Fruit fly (Drosophila melanogaster) whole organism, embryonic: ENCODE data around the gene CG18265.

Source experiments
- B-H2 ChIP-seq: fragments of 200-800 bp; sonication (Bioruptor generic); optimal IDR thresholded peaks from 2 replicates; lab custom pipeline; 2018; ENCODE audit warnings: missing biosample characterization, mild to moderate bottlenecking, missing genetic modification characterization
- CG10543 ChIP-seq: fragments of 200-800 bp; sonication (Bioruptor generic); optimal IDR thresholded peaks from 3 replicates; lab custom pipeline; 2017; ENCODE audit warnings: missing biosample characterization, mild to moderate bottlenecking, missing genetic modification characterization, moderate library complexity
- CG10959 ChIP-seq: fragments of 200-800 bp; sonication (Bioruptor generic); IDR thresholded peaks from 2 replicates; pipeline ENCODE4 v1.3.6; 2022; ENCODE audit warnings: missing biosample characterization, missing genetic modification characterization
- CG11723 ChIP-seq: fragments of 200-800 bp; sonication (Bioruptor generic); optimal IDR thresholded peaks from 2 replicates; lab custom pipeline; 2017; ENCODE audit warnings: missing biosample characterization, mild to moderate bottlenecking, missing genetic modification characterization
- CG12942 ChIP-seq: fragments of 200-800 bp; sonication (Bioruptor generic); optimal IDR thresholded peaks from 3 replicates; lab custom pipeline; 2016; ENCODE audit warnings: missing biosample characterization, missing genetic modification characterization
- CG13287 ChIP-seq: fragments of 200-800 bp; sonication (Bioruptor generic); IDR thresholded peaks from 2 replicates; pipeline ENCODE4 v1.3.6; 2022; ENCODE audit warnings: missing biosample characterization, missing genetic modification characterization; ENCODE audit not compliant: partially characterized antibody
- CG13296 ChIP-seq: fragments of 200-800 bp; sonication (Bioruptor generic); optimal IDR thresholded peaks from 3 replicates; lab custom pipeline; 2018; ENCODE audit warnings: missing biosample characterization, mild to moderate bottlenecking, missing genetic modification characterization
- CG16815 ChIP-seq: fragments of 200-800 bp; sonication (Bioruptor generic); optimal IDR thresholded peaks from 3 replicates; lab custom pipeline; 2017; ENCODE audit warnings: missing biosample characterization, mild to moderate bottlenecking, missing genetic modification characterization
- CG17186 ChIP-seq: fragments of 200-800 bp; sonication (Bioruptor generic); optimal IDR thresholded peaks from 3 replicates; lab custom pipeline; 2017; ENCODE audit warnings: missing biosample characterization, missing genetic modification reagents, missing genetic modification characterization
- CG2129 ChIP-seq: fragments of 200-800 bp; sonication (Bioruptor generic); IDR thresholded peaks from 2 replicates; pipeline ENCODE4 v1.3.6; 2022; ENCODE audit warnings: missing biosample characterization, missing genetic modification characterization; ENCODE audit not compliant: partially characterized antibody
- CG32772 ChIP-seq: fragments of 200-800 bp; sonication (Bioruptor generic); IDR thresholded peaks from 2 replicates; pipeline ENCODE4 v1.3.6; 2022; ENCODE audit warnings: missing biosample characterization, missing genetic modification characterization
- CG34376 ChIP-seq: fragments of 200-800 bp; sonication (Bioruptor generic); optimal IDR thresholded peaks from 2 replicates; lab custom pipeline; 2018; ENCODE audit warnings: missing biosample characterization, mild to moderate bottlenecking, missing genetic modification characterization
- CG4328 ChIP-seq: fragments of 200-800 bp; sonication (Bioruptor generic); optimal IDR thresholded peaks from 3 replicates; lab custom pipeline; 2017; ENCODE audit warnings: missing biosample characterization, missing genetic modification reagents, missing genetic modification characterization
- CG4360 ChIP-seq: fragments of 200-800 bp; sonication (Bioruptor generic); IDR thresholded peaks from 2 replicates; pipeline ENCODE4 v1.3.6; 2022; ENCODE audit warnings: missing biosample characterization, missing genetic modification characterization
- CG6683 ChIP-seq: fragments of 200-800 bp; sonication (Bioruptor generic); optimal IDR thresholded peaks from 2 replicates; lab custom pipeline; 2017; ENCODE audit warnings: missing biosample characterization, mild to moderate bottlenecking, missing genetic modification characterization, missing genetic modification reagents
- CG6765 ChIP-seq: fragments of 200-800 bp; sonication (Bioruptor generic); optimal IDR thresholded peaks from 3 replicates; lab custom pipeline; 2017; ENCODE audit warnings: missing biosample characterization, mild to moderate bottlenecking, missing genetic modification characterization
- CG7963 ChIP-seq: fragments of 200-800 bp; sonication (Bioruptor generic); IDR thresholded peaks from 3 replicates; pipeline ENCODE4 v1.3.6; 2022; ENCODE audit warnings: missing biosample characterization, missing genetic modification characterization; ENCODE audit not compliant: partially characterized antibody
- CG8290 ChIP-seq, 3 experiments: fragments of 200-800 bp; sonication (Bioruptor generic); optimal IDR thresholded peaks; 2 replicates each; lab custom pipeline; 2016 to 2019; ENCODE audit warnings: missing biosample characterization in 3 of 3, missing genetic modification characterization in 3 of 3, mild to moderate bottlenecking in 2 of 3, moderate library complexity in 1 of 3
- CG8478 ChIP-seq: fragments of >200 bp; optimal IDR thresholded peaks from 2 replicates; lab custom pipeline; 2018
- CG9609 ChIP-seq: fragments of 200-800 bp; sonication (Bioruptor generic); optimal IDR thresholded peaks from 3 replicates; lab custom pipeline; 2016; ENCODE audit warnings: missing biosample characterization, missing genetic modification characterization
- Doc3 ChIP-seq: fragments of 200-800 bp; sonication (Bioruptor generic); IDR thresholded peaks from 3 replicates; pipeline ENCODE4 v1.3.6; 2022; ENCODE audit warnings: missing biosample characterization, missing genetic modification characterization; ENCODE audit not compliant: partially characterized antibody
- H2.0 ChIP-seq: fragments of 200-800 bp; sonication (Bioruptor generic); IDR thresholded peaks from 2 replicates; pipeline ENCODE4 v1.3.6; 2022; ENCODE audit warnings: missing biosample characterization, missing genetic modification characterization
- Jarid2 ChIP-seq: fragments of 200-800 bp; sonication (Bioruptor generic); optimal IDR thresholded peaks from 3 replicates; lab custom pipeline; 2017; ENCODE audit warnings: mild to moderate bottlenecking, missing biosample characterization, missing genetic modification reagents, missing genetic modification characterization
- Mes4 ChIP-seq: fragments of 200-800 bp; sonication (Bioruptor generic); optimal IDR thresholded peaks from 2 replicates; lab custom pipeline; 2016; ENCODE audit warnings: missing biosample characterization, missing genetic modification characterization
- Stat92E ChIP-seq, 3 experiments: fragments of >200 bp in 2 of 3; fragments of 200-800 bp in 1 of 3; sonication (Bioruptor generic) in 1 of 3; optimal IDR thresholded peaks; 2 replicates each; lab custom pipeline; 2017 to 2019; ENCODE audit warnings: missing biosample characterization in 3 of 3, missing genetic modification characterization in 3 of 3, mild to moderate bottlenecking in 1 of 3, moderate library complexity in 1 of 3
- Taf1 ChIP-seq: fragments of 200-800 bp; sonication (Bioruptor generic); IDR thresholded peaks from 2 replicates; pipeline ENCODE4 v1.3.6; 2022; ENCODE audit warnings: missing biosample characterization, missing genetic modification characterization
- ap ChIP-seq: fragments of 200-800 bp; sonication (Bioruptor generic); IDR thresholded peaks from 2 replicates; pipeline ENCODE4 v1.3.6; 2022; ENCODE audit warnings: missing biosample characterization, missing genetic modification characterization
- ash1 ChIP-seq: fragments of 200-800 bp; sonication (Bioruptor generic); optimal IDR thresholded peaks from 2 replicates; lab custom pipeline; 2018; ENCODE audit warnings: missing biosample characterization, mild to moderate bottlenecking, missing genetic modification characterization
- cwo ChIP-seq: fragments of 200-800 bp; sonication (Bioruptor generic); optimal IDR thresholded peaks from 3 replicates; lab custom pipeline; 2017; ENCODE audit warnings: missing biosample characterization, missing genetic modification characterization, mild to moderate bottlenecking, moderate library complexity, missing genetic modification reagents
- disco-r ChIP-seq: fragments of 200-800 bp; sonication (Bioruptor generic); optimal IDR thresholded peaks from 2 replicates; lab custom pipeline; 2016; ENCODE audit warnings: missing biosample characterization, missing genetic modification characterization
- dmrt99B ChIP-seq: fragments of 200-800 bp; sonication (Bioruptor generic); optimal IDR thresholded peaks from 2 replicates; lab custom pipeline; 2018; ENCODE audit warnings: missing biosample characterization, mild to moderate bottlenecking, missing genetic modification characterization, moderate library complexity
- dpn ChIP-seq, 2 experiments: fragments of 200-800 bp; sonication (Bioruptor generic); optimal IDR thresholded peaks; 3 replicates each; lab custom pipeline; 2016; ENCODE audit warnings: missing biosample characterization in 2 of 2, missing genetic modification characterization in 2 of 2
- en ChIP-seq: fragments of 200-800 bp; sonication (Bioruptor generic); optimal IDR thresholded peaks from 2 replicates; lab custom pipeline; 2016; ENCODE audit warnings: missing biosample characterization, missing genetic modification characterization
- fru ChIP-seq: fragments of >200 bp; optimal IDR thresholded peaks from 2 replicates; lab custom pipeline; 2017
- gem ChIP-seq: fragments of 200-800 bp; sonication (Bioruptor generic); optimal IDR thresholded peaks from 2 replicates; lab custom pipeline; 2019; ENCODE audit warnings: missing biosample characterization, mild to moderate bottlenecking, missing genetic modification characterization, moderate library complexity
- gsb ChIP-seq: fragments of 200-800 bp; sonication (Bioruptor generic); IDR thresholded peaks from 2 replicates; pipeline ENCODE4 v1.3.6; 2022; ENCODE audit warnings: missing biosample characterization, missing genetic modification characterization
- klu ChIP-seq: fragments of 200-800 bp; sonication (Bioruptor generic); IDR thresholded peaks from 2 replicates; pipeline ENCODE4 v1.3.6; 2022; ENCODE audit warnings: missing biosample characterization, missing genetic modification characterization
- lola ChIP-seq, 3 experiments: fragments of >200 bp in 2 of 3; fragments of 200-800 bp in 1 of 3; sonication (Bioruptor generic) in 1 of 3; optimal IDR thresholded peaks; 2 replicates each; lab custom pipeline; 2017 to 2019; ENCODE audit warnings: missing biosample characterization in 3 of 3, missing genetic modification characterization in 3 of 3, mild to moderate bottlenecking in 1 of 3, moderate library complexity in 1 of 3
- maf-S ChIP-seq: fragments of 200-800 bp; sonication (Bioruptor generic); optimal IDR thresholded peaks from 2 replicates; lab custom pipeline; 2016; ENCODE audit warnings: missing biosample characterization, missing genetic modification characterization
- mam ChIP-seq: fragments of 200-800 bp; sonication (Bioruptor generic); optimal IDR thresholded peaks from 3 replicates; lab custom pipeline; 2016; ENCODE audit warnings: missing biosample characterization, missing genetic modification characterization
- nerfin-1 ChIP-seq: fragments of 200-800 bp; sonication (Bioruptor generic); optimal IDR thresholded peaks from 3 replicates; lab custom pipeline; 2019; ENCODE audit warnings: missing biosample characterization, mild to moderate bottlenecking, missing genetic modification characterization, moderate library complexity
- pfk ChIP-seq: fragments of 200-800 bp; sonication (Bioruptor generic); optimal IDR thresholded peaks from 2 replicates; lab custom pipeline; 2018; ENCODE audit warnings: missing biosample characterization, mild to moderate bottlenecking, missing genetic modification characterization, moderate library complexity
- row ChIP-seq: fragments of 200-800 bp; sonication (Bioruptor generic); IDR thresholded peaks from 3 replicates; pipeline ENCODE4 v1.3.6; 2022; ENCODE audit warnings: missing biosample characterization, missing genetic modification characterization
- shn ChIP-seq: fragments of 200-800 bp; sonication (Bioruptor generic); optimal IDR thresholded peaks from 3 replicates; lab custom pipeline; 2016; ENCODE audit warnings: missing biosample characterization, missing genetic modification characterization
- tna ChIP-seq: fragments of 200-800 bp; sonication (Bioruptor generic); IDR thresholded peaks from 2 replicates; pipeline ENCODE4 v1.3.6; 2022; ENCODE audit warnings: missing biosample characterization, missing genetic modification characterization; ENCODE audit not compliant: partially characterized antibody
- toy ChIP-seq: fragments of 200-800 bp; sonication (Bioruptor generic); IDR thresholded peaks from 2 replicates; pipeline ENCODE4 v1.3.6; 2022; ENCODE audit warnings: missing biosample characterization, missing genetic modification characterization
- trem ChIP-seq: fragments of 200-800 bp; optimal IDR thresholded peaks from 3 replicates; lab custom pipeline; 2019; ENCODE audit warnings: missing biosample characterization, mild to moderate bottlenecking, missing genetic modification characterization, moderate library complexity
- tup ChIP-seq: fragments of 200-800 bp; sonication (Bioruptor generic); optimal IDR thresholded peaks from 2 replicates; lab custom pipeline; 2016; ENCODE audit warnings: missing biosample characterization, mild to moderate bottlenecking, missing genetic modification characterization, moderate library complexity
- twi ChIP-seq: fragments of 200-800 bp; optimal IDR thresholded peaks from 2 replicates; lab custom pipeline; 2019; ENCODE audit warnings: missing biosample characterization, mild to moderate bottlenecking, missing genetic modification characterization, moderate library complexity

CG18265 gene

dm6 chr3L:17495266-17495961, 56.2 kb downstream of the CG18265 start (continued):
- TF ChIP-seq Stat92E (GFP tag; optimal IDR thresholded peaks at IDR 0.05; lab: Kevin White, UChicago) (no peak), H2.0 (GFP tag; lab: Robert Waterston, UW) (no peak), CG6765 (no peak), CG4360 (no peak), fru (lab: Kevin White, UChicago) (no peak), twi (no peak), tup (GFP tag; lab: Kevin White, UChicago) (no peak), ap (GFP tag; lab: Robert Waterston, UW) (no peak), CG13287 (GFP tag; lab: Robert Waterston, UW) (no peak), gsb (no peak), CG8478 (lab: Kevin White, UChicago) (no peak), pfk (GFP tag; lab: Kevin White, UChicago) (no peak), toy (GFP tag; lab: Robert Waterston, UW) (no peak), CG34376 (no peak), CG16815 (GFP tag; lab: Kevin White, UChicago) (no peak), ash1 (GFP tag; lab: Kevin White, UChicago) (no peak), CG17186 (GFP tag; lab: Kevin White, UChicago) (no peak), CG6683 (no peak), row (peak; percentile 57; the same call in 2 of the 3 replicates), trem (tag; lab: Kevin White, UChicago) (peak; percentile 15), CG2129 (no peak), shn (GFP tag; lab: Kevin White, UChicago) (no peak), lola (GFP tag; optimal IDR thresholded peaks at IDR 0.05; lab: Kevin White, UChicago) (peak in 1 of 3 experiments; percentile 58), Taf1 (GFP tag; lab: Robert Waterston, UW) (no peak), CG10959 (no peak), cwo (GFP tag; lab: Kevin White, UChicago) (no peak), CG10543 (GFP tag; lab: Kevin White, UChicago) (no peak), CG9609 (GFP tag; lab: Kevin White, UChicago) (no peak), klu (GFP tag; lab: Robert Waterston, UW) (no peak), tna (GFP tag; lab: Robert Waterston, UW) (no peak), B-H2 (no peak), Mes4 (GFP tag; lab: Kevin White, UChicago) (no peak), CG8290 (GFP tag; optimal IDR thresholded peaks at IDR 0.05; lab: Kevin White, UChicago) (peak; percentile 1), CG8290 (tag; optimal IDR thresholded peaks at IDR 0.05; lab: Kevin White, UChicago) (no peak), disco-r (GFP tag; lab: Kevin White, UChicago) (no peak), CG12942 (GFP tag; lab: Kevin White, UChicago) (no peak), CG32772 (GFP tag; lab: Robert Waterston, UW) (peak; percentile 29; the same call in 1 of the 2 replicates), dpn (GFP tag; optimal IDR thresholded peaks at IDR 0.05; lab: Kevin White, UChicago) (no peak), CG4328 (GFP tag; lab: Kevin White, UChicago) (no peak), CG7963 (no peak), en (no peak), Jarid2 (GFP tag; lab: Kevin White, UChicago) (no peak), CG11723 (no peak), Doc3 (GFP tag; lab: Robert Waterston, UW) (no peak), maf-S (GFP tag; lab: Kevin White, UChicago) (no peak), nerfin-1 (tag; lab: Kevin White, UChicago) (no peak), dmrt99B (tag; lab: Kevin White, UChicago) (peak; percentile 50), mam (GFP tag; lab: Kevin White, UChicago) (no peak), gem (tag; lab: Kevin White, UChicago) (peak; percentile 47), CG13296 (no peak)
